Fruit fly (Drosophila melanogaster) S2 (cell line): ENCODE measurements around the gene CG17738.

Source experiments
- CG8478 ChIP-seq: fragments of >200 bp; optimal IDR thresholded peaks from 2 replicates; lab custom pipeline; 2018
- CTCF ChIP-seq, 2 experiments: fragments of >200 bp; optimal IDR thresholded peaks; 2 replicates each; lab custom pipeline; 2018

dm6 chr3R:12229113-12229512, 41.6 kb upstream of the CG17738 start, which contains the start of gene CG3916:
- TF ChIP-seq CG8478 (lab: Kevin White, UChicago) (no peak), CTCF (optimal IDR thresholded peaks at IDR 0.05; lab: Kevin White, UChicago) (no peak)
